Worm (Caenorhabditis elegans): ENCODE measurements around the gene prdx-3.

The prdx-3 gene

DNA sequence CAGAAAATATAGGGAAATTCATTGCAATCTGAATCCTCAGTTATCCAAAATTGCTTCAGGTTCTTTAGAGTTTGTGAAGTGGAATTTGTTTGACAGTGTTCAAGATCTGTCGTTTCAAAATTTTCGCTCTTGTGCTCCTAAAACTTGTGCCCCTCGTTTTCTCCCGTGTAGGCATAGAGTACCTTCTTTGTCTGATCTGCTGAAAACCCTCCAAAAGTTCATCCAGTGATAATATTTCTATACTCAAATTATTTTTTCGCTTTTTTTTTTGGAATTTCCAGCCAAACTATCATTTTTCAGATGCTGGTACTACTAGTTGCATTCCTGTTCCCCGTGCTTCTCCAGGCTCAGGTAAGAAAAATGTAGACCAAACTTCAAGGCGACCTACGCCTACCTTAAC lies 12.7 kb upstream of the prdx-3 start, which contains the start of gene R07E5.4:
Gene R07E5.4, plus strand, starts transcription at position 301 of the 400 bp plus-strand sequence.
- no peak for TF ChIP-seq unc-62 (GFP tag; optimal IDR thresholded peaks at IDR 0.05)

ce11 chrIII:4395857-4396256 lies 11.4 kb upstream of the prdx-3 start:
- TF ChIP-seq unc-62 (GFP tag; optimal IDR thresholded peaks at IDR 0.05) = no peak

- no peak for TF ChIP-seq unc-62 (GFP tag; optimal IDR thresholded peaks at IDR 0.05)
These were observed 10.1 kb upstream of the prdx-3 start, which contains the start of gene R07E5.5 for ce11 chrIII:4397115-4397514. Gene R07E5.5 (plus strand): TSS chrIII:4397415.

DNA sequence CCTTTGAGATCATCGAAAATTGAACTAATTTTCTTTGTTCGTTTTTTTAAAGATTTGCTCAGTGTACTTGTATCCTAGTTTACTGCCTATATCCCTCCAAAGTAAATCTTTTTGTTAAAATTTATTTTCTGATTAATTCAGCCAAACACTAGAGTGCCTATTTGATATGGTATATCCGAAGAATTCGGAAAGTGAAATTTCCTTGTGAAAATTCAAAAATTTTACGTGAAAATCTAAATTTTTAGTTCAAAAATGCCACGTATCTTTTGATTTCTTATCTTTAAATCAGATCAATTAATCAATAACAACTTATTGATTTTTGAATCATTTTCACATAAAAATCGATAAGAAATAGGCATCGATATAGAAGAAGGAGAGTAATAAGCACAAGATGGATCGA lies 8.8 kb upstream of the prdx-3 start, which contains the start of gene R07E5.6:
Gene R07E5.6, plus strand, starts transcription at position 301 of the 400 bp plus-strand sequence.
- TF ChIP-seq unc-62 (GFP tag; optimal IDR thresholded peaks at IDR 0.05) = no peak

- TF ChIP-seq unc-62 (GFP tag; optimal IDR thresholded peaks at IDR 0.05) = no peak
These were observed 6.1 kb upstream of the prdx-3 start, which contains the start of gene R07E5.15 for ce11 chrIII:4401142-4401541. Gene R07E5.15 (plus strand): TSS chrIII:4401442.

- no peak for TF ChIP-seq unc-62 (GFP tag; optimal IDR thresholded peaks at IDR 0.05)
These were observed 2.9 kb upstream of the prdx-3 start, which contains the start of the genes R07E5.17 and snfc-5 for ce11 chrIII:4404339-4404836. Gene R07E5.17 (minus strand): TSS chrIII:4404436. Gene snfc-5 (plus strand): TSS chrIII:4404786.

DNA sequence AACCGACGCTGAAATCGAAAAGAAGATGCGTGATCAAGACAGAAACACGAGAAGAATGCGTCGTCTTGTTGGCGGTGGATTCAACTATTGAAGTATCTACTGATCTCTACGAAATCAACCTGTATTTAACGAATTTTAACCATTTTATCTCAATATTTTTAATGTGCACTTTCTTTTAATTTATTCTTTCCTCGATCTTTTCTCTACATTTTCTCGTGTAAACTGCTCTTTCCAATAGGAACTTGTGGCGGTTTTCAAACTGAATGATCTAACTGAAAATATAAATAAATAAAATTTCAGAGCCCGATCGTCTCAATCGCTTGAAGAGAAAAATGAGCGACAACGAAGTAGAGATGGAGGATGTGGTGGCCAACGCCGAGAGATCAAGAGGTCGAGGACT lies 1.3 kb upstream of the prdx-3 start, which contains the start of gene rnp-4:
Gene rnp-4, plus strand, starts transcription at position 301 of the 400 bp plus-strand sequence.
- TF ChIP-seq unc-62 (GFP tag; optimal IDR thresholded peaks at IDR 0.05) = no peak

- no peak for TF ChIP-seq unc-62 (GFP tag; optimal IDR thresholded peaks at IDR 0.05)
These were observed 1.0 kb downstream of the prdx-3 start, which contains the start of gene gpch-1 for ce11 chrIII:4408251-4408650. Gene gpch-1 (plus strand): TSS chrIII:4408551.

DNA sequence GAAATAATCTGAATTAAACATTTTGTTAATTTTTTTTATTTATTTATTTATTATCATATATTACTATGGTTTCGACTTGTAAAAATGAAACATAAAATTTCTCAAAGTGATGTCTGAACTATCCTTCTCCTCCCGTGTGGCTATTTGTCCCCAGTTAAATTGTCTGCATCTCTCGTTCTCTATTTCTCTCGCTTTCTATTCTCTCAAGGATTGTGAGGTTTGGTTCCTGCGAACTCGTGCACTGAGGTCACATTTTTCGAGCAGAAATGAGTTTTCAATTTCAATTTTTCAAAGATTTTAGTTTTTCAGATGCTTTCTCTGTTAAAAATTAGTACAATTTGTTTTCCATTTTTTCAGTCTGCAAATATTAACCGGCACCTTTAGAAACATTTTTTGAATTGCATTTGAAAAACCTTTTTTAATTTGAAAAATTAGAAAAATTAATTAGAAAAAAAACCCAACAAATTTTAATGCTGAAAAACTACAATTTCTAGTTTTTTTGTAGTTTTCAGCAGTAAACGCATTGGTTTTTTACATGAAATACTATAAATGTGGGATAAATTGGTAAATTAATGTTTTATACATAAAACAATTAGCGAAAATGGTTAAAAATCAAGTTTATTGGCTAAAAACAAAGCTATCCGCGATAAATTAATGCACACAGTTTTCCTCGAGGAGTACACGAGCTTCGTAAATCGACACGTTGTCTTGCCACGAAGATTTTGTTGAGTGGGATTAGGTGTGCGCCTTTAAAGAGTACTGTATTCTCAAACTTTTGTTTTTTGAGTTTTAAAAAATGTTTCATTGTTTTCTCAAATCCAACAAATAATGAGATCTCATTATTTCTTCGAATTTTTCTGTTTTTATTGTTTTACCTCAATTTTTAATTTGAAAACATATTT lies 5.1 kb downstream of the prdx-3 start:
- no peak for TF ChIP-seq unc-62 (GFP tag; optimal IDR thresholded peaks at IDR 0.05)

DNA sequence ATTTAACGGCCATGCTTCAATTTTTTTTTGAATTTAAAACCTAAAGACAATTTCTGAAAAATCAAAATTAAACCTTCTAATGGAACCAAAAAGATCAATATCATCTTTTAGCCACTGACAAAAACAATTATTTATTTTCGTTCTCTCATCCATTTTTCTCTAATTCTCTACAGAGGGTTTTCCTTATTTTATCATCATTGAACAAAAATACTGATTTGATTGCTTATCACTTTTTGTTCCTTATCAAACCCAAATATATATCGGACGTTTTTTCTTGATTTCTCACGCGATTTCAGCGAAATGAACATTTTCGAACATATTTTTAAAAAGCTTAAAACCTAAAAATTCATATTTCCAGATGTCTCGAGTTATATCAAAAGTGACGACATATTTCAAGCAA lies 5.9 kb downstream of the prdx-3 start, which contains the start of gene mpc-1:
Gene mpc-1, plus strand, starts transcription at position 359 of the 400 bp plus-strand sequence.
- TF ChIP-seq unc-62 (GFP tag; optimal IDR thresholded peaks at IDR 0.05) = no peak

DNA sequence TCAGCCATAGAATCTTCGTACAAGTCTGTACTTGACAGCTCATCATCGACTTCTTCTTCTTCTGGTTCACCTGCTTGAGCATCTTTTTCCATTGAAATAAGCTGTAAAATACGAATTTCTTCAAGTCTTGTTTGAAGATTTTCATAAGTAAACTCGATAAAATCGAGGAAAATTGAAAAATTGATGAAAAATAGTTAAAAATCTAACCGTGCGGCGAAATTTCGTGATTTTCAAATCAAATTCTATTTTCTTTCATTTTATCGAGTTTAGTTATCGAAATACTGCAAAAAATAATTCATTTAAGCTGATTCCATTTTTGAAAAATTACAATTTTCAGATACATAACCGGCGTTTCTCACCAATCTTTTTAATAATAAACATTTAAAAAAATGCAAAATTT lies 7.9 kb downstream of the prdx-3 start, which contains the start of gene R07E5.11:
Gene R07E5.11, minus strand, starts transcription at position 101 of the 400 bp plus-strand sequence.
- TF ChIP-seq unc-62 (GFP tag; optimal IDR thresholded peaks at IDR 0.05) = no peak

DNA sequence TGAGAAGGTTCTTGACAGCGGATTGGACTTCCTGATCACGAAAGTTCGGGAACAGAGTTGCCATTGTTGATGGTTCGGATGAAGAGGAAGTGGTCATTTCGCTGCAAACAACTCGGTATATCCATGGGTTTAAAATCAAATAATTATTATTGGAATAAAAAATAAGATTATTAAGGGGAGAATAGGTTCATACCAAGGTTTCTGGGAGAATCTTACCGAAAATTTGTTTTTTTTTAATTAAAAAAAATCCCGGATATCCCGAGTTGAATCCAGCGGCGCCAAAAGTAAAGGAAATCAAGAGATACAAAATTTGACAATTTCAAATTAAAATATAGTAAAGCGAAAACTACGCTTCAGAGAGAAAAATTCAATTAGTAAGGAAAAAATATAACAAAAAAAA lies 10.7 kb downstream of the prdx-3 start, which contains the start of the genes R07E5.19 and pdcd-2:
Gene R07E5.19, minus strand, starts transcription at position 101 of the 400 bp plus-strand sequence.
Gene pdcd-2, minus strand, starts transcription at position 102 of the 400 bp plus-strand sequence.
- no peak for TF ChIP-seq unc-62 (GFP tag; optimal IDR thresholded peaks at IDR 0.05)

DNA sequence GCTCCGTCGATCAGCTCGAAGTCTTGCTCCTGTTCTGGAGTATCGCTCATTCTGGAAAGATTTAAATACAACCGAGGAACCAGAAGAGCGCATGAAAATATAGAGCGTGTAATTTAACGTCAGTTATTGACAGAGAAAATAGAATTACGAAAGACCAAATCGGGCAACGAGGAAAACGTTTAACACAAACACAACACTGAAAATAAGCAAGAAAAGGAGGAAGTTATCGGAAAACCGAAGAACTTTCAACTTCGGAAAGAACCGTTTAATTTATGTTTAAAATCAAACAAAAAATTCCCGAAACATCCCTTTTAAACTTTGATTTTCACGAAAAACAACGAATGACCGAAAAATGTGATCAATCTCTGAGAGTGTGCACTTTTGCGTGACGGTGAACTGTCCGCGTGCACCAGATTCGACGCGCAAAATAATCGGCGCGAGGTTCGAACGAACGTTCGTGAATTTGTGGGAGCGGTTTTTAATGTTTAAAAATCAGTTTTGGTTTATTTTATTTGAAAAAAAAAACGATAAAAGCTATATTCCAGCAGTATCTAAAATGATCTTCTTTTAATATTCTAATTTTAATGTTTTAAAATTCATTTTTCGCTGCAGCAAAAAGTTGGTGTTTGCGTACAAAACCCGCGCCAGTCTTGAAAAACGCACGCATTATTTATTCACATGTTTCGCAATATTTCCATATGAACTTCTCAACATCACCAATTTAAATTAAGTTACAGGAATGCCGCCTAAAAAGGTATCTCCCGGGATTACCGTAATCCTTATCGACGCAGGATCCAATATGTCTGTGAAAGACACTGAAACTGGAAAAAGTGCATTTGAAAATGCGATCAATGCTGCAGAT lies 12.1 kb downstream of the prdx-3 start, which contains the start of the genes R07E5.7 and cku-80:
Gene R07E5.7, minus strand, starts transcription at position 51 of the 862 bp plus-strand sequence.
Gene cku-80, plus strand, starts transcription at position 732 of the 862 bp plus-strand sequence.
- no peak for TF ChIP-seq unc-62 (GFP tag; optimal IDR thresholded peaks at IDR 0.05)

- no peak for TF ChIP-seq unc-62 (GFP tag; optimal IDR thresholded peaks at IDR 0.05)
These were observed 21.6 kb downstream of the prdx-3 start for ce11 chrIII:4428797-4429196.

- TF ChIP-seq unc-62 (GFP tag; optimal IDR thresholded peaks at IDR 0.05) = no peak
These were observed 22.2 kb downstream of the prdx-3 start, which contains the start of gene C28A5.6 for ce11 chrIII:4429402-4429801. Gene C28A5.6 (minus strand): TSS chrIII:4429502.
